Fruit fly (Drosophila melanogaster): Measurements from ENCODE around the gene side.

Gene side

DNA sequence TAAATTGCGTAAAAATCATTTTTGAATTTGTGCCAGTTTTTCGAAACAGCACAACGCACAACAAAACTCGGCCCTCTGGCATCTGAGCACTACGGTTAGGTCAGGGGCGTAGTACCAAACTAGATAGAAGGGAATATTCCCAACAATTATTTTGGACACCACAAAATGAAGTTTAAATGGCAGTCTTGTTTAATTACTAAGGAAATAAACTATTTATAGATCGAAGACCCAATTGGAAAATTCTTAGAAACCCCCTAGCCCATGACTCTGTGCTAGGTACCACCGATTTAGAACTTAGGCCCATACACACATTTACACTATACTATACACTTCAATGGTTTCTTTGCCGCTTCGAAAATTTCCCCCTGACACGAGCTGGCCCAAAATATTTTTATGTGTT, 30.2 kb downstream of the side start (continued):
- TF ChIP-seq Nf-YB (GFP tag; optimal IDR thresholded peaks at IDR 0.05), result peak; percentile 27
- peak; percentile 72 for TF ChIP-seq B-H2 (GFP tag; optimal IDR thresholded peaks at IDR 0.05)
- no peak; the same call in 1 of the 2 replicates for TF ChIP-seq CG10959 (GFP tag; IDR thresholded peaks at IDR 0.05)
- no peak for TF ChIP-seq HLH4C (GFP tag; IDR thresholded peaks at IDR 0.05; ENCODE audit: partially characterized antibody)
- no peak for TF ChIP-seq salm (tag; optimal IDR thresholded peaks at IDR 0.05)
- no peak for TF ChIP-seq fd102C (GFP tag; optimal IDR thresholded peaks at IDR 0.05)
- TF ChIP-seq ERR (GFP tag; optimal IDR thresholded peaks at IDR 0.05), result peak; percentile 46
- TF ChIP-seq maf-S (GFP tag; optimal IDR thresholded peaks at IDR 0.05), result peak; percentile 54
- peak; percentile 51 for TF ChIP-seq BtbVII (GFP tag; optimal IDR thresholded peaks at IDR 0.05)
- TF ChIP-seq B-H1 (GFP tag; IDR thresholded peaks at IDR 0.05), result peak; percentile 74
- TF ChIP-seq amos (GFP tag; IDR thresholded peaks at IDR 0.05; ENCODE audit: partially characterized antibody), result no peak
- peak; percentile 33; the same call in 1 of the 2 replicates for TF ChIP-seq CG8765 (GFP tag; IDR thresholded peaks at IDR 0.05)
- TF ChIP-seq CTCF (GFP tag; optimal IDR thresholded peaks at IDR 0.05), result no peak
- peak; percentile 76 for TF ChIP-seq zfh1 (GFP tag; IDR thresholded peaks at IDR 0.05)
- peak; percentile 77 for TF ChIP-seq CG11085 (GFP tag; IDR thresholded peaks at IDR 0.05)
- TF ChIP-seq ind (GFP tag; optimal IDR thresholded peaks at IDR 0.05), result peak; percentile 84
- peak; percentile 11 for TF ChIP-seq Atf3 (GFP tag; optimal IDR thresholded peaks at IDR 0.05)
- TF ChIP-seq pho (GFP tag; optimal IDR thresholded peaks at IDR 0.05), result peak; percentile 67
- TF ChIP-seq fd3F (GFP tag; optimal IDR thresholded peaks at IDR 0.05), result peak; percentile 74
- TF ChIP-seq CG2678 (tag; optimal IDR thresholded peaks at IDR 0.05), result peak; percentile 85
- TF ChIP-seq Asciz (GFP tag; optimal IDR thresholded peaks at IDR 0.05), result peak; percentile 30
- TF ChIP-seq MBD-R2 (GFP tag; IDR thresholded peaks at IDR 0.05), result peak; percentile 64; the same call in 1 of the 2 replicates
- TF ChIP-seq zen2 (GFP tag; IDR thresholded peaks at IDR 0.05; ENCODE audit: partially characterized antibody), result no peak
- TF ChIP-seq CG9932 (GFP tag; IDR thresholded peaks at IDR 0.05), result peak; percentile 94
- TF ChIP-seq CG10565 (GFP tag; optimal IDR thresholded peaks at IDR 0.05), result no peak
- no peak for TF ChIP-seq z (GFP tag; IDR thresholded peaks at IDR 0.05)
- TF ChIP-seq CG10979 (tag; optimal IDR thresholded peaks at IDR 0.05), result no peak
- no peak for TF ChIP-seq kni (GFP tag; optimal IDR thresholded peaks at IDR 0.05)
- TF ChIP-seq CG10321 (GFP tag; IDR thresholded peaks at IDR 0.05), result no peak
- TF ChIP-seq Eip74EF (GFP tag; optimal IDR thresholded peaks at IDR 0.05), result peak in 1 of 2 experiments; percentile 38
- peak; percentile 89 for TF ChIP-seq CG2120 (GFP tag; optimal IDR thresholded peaks at IDR 0.05)
- TF ChIP-seq az2 (GFP tag; optimal IDR thresholded peaks at IDR 0.05), result peak; percentile 53
- TF ChIP-seq Ssrp (tag; optimal IDR thresholded peaks at IDR 0.05), result peak; percentile 30
- peak; percentile 48; the same call in 1 of the 3 replicates for TF ChIP-seq gce (GFP tag; IDR thresholded peaks at IDR 0.05)
- TF ChIP-seq ken (GFP tag; IDR thresholded peaks at IDR 0.05), result peak; percentile 67
- TF ChIP-seq cato (GFP tag; optimal IDR thresholded peaks at IDR 0.05; ENCODE audit: borderline replicate concordance), result no peak
- TF ChIP-seq gcm (GFP tag; optimal IDR thresholded peaks at IDR 0.05), result peak; percentile 9
- no peak for TF ChIP-seq Bdp1 (GFP tag; optimal IDR thresholded peaks at IDR 0.05)
- peak; percentile 71 for TF ChIP-seq Fer2 (tag; optimal IDR thresholded peaks at IDR 0.05)
- peak; percentile 84 for TF ChIP-seq CG11247 (GFP tag; IDR thresholded peaks at IDR 0.05)
- no peak for TF ChIP-seq ftz-f1 (GFP tag; optimal IDR thresholded peaks at IDR 0.05)
- TF ChIP-seq NfI (GFP tag; optimal IDR thresholded peaks at IDR 0.05), result peak; percentile 72
- no peak for TF ChIP-seq CG2202 (tag; optimal IDR thresholded peaks at IDR 0.05)
- peak; percentile 78 for TF ChIP-seq Dek (tag; optimal IDR thresholded peaks at IDR 0.05)
- peak; percentile 44 for TF ChIP-seq crc (GFP tag; optimal IDR thresholded peaks at IDR 0.05)
- TF ChIP-seq Hr3 (GFP tag; optimal IDR thresholded peaks at IDR 0.05), result peak; percentile 59
- TF ChIP-seq gfzf (GFP tag; optimal IDR thresholded peaks at IDR 0.05), result no peak
- no peak for TF ChIP-seq usp (GFP tag; optimal IDR thresholded peaks at IDR 0.05)
- TF ChIP-seq CHES-1-like (GFP tag; optimal IDR thresholded peaks at IDR 0.05), result peak; percentile 53
- no peak for TF ChIP-seq oc (tag; optimal IDR thresholded peaks at IDR 0.05)
- peak; percentile 14 for TF ChIP-seq CG15696 (tag; optimal IDR thresholded peaks at IDR 0.05)
